Worm (Caenorhabditis elegans) whole organism, L1 larva: Measurements from ENCODE around the gene msp-38.

Experiments used
- Y116A8C.19 ChIP-seq: sonication (generic microtip); optimal IDR thresholded peaks from 2 replicates; lab custom pipeline; 2016; ENCODE audit warnings: missing compliant biosample characterization, missing genetic modification characterization, borderline replicate concordance
- aha-1 ChIP-seq: fragments of 150-350 bp; optimal IDR thresholded peaks from 2 replicates; lab custom pipeline; 2014; ENCODE audit warnings: missing biosample characterization, missing genetic modification characterization
- alr-1 ChIP-seq: fragments of 200-800 bp; sonication (Bioruptor generic); optimal IDR thresholded peaks from 2 replicates; lab custom pipeline; 2018; ENCODE audit warnings: borderline replicate concordance, mild to moderate bottlenecking, missing genetic modification characterization, missing compliant biosample characterization
- aly-2 ChIP-seq: fragments of 150-350 bp; optimal IDR thresholded peaks from 2 replicates; lab custom pipeline; 2014; ENCODE audit warnings: missing biosample characterization, missing genetic modification characterization
- ama-1 ChIP-seq: fragments of 150-350 bp; optimal IDR thresholded peaks from 2 replicates; lab custom pipeline; 2014
- blmp-1 ChIP-seq: fragments of 150-350 bp; optimal IDR thresholded peaks from 2 replicates; lab custom pipeline; 2014; ENCODE audit warnings: missing biosample characterization, missing genetic modification characterization
- ceh-63 ChIP-seq: fragments of 200-800 bp; sonication (Bioruptor generic); optimal IDR thresholded peaks from 2 replicates; lab custom pipeline; 2018; ENCODE audit warnings: mild to moderate bottlenecking, missing genetic modification characterization, missing compliant biosample characterization
- ceh-82 ChIP-seq, 3 experiments: fragments of 150-350 bp in 1 of 3; sonication (generic microtip) in 2 of 3; optimal IDR thresholded peaks; 2 replicates each; lab custom pipeline; 2014 to 2017; ENCODE audit warnings: missing biosample characterization in 3 of 3, missing genetic modification characterization in 3 of 3
- ceh-90 ChIP-seq: sonication (generic microtip); optimal IDR thresholded peaks from 2 replicates; lab custom pipeline; 2016; ENCODE audit warnings: missing genetic modification characterization, missing compliant biosample characterization
- ces-1 ChIP-seq: fragments of 150-350 bp; optimal IDR thresholded peaks from 2 replicates; lab custom pipeline; 2014; ENCODE audit warnings: missing biosample characterization, missing genetic modification reagents, missing genetic modification characterization
- dsc-1 ChIP-seq: sonication (generic microtip); optimal IDR thresholded peaks from 2 replicates; lab custom pipeline; 2016; ENCODE audit warnings: mild to moderate bottlenecking, missing genetic modification characterization, missing compliant biosample characterization
- efl-1 ChIP-seq, 4 experiments: fragments of 150-350 bp; optimal IDR thresholded peaks in 3 of 4; peaks in 1 of 4; 1 replicate in 1 of 4; 2 replicates in 3 of 4; lab custom pipeline; 2014; ENCODE audit warnings: missing biosample characterization in 2 of 4, missing genetic modification characterization in 2 of 4, missing genetic modification reagents in 2 of 4
- efl-3 ChIP-seq: fragments of 200-800 bp; sonication (Bioruptor generic); optimal IDR thresholded peaks from 2 replicates; lab custom pipeline; 2018; ENCODE audit warnings: mild to moderate bottlenecking, missing genetic modification characterization, missing compliant biosample characterization
- egl-13 ChIP-seq: sonication (generic microtip); optimal IDR thresholded peaks from 2 replicates; lab custom pipeline; 2016; ENCODE audit warnings: missing genotype, missing genetic modification reagents, missing genetic modification characterization, missing compliant biosample characterization
- elt-2 ChIP-seq: sonication (generic microtip); optimal IDR thresholded peaks from 2 replicates; lab custom pipeline; 2016; ENCODE audit warnings: missing genetic modification characterization, mild to moderate bottlenecking, inconsistent platforms, missing compliant biosample characterization, missing genetic modification reagents
- elt-3 ChIP-seq, 6 experiments: fragments of 150-350 bp in 1 of 6; sonication (generic microtip); optimal IDR thresholded peaks; 2 replicates each; lab custom pipeline; 2017 to 2018; ENCODE audit warnings: missing biosample characterization in 6 of 6, missing genetic modification characterization in 6 of 6, inconsistent platforms in 1 of 6
- fkh-4 ChIP-seq: sonication (generic microtip); optimal IDR thresholded peaks from 2 replicates; lab custom pipeline; 2016; ENCODE audit warnings: missing compliant biosample characterization, missing genetic modification characterization, borderline replicate concordance
- fkh-8 ChIP-seq: sonication (generic microtip); optimal IDR thresholded peaks from 2 replicates; lab custom pipeline; 2016; ENCODE audit warnings: mild to moderate bottlenecking, missing genetic modification characterization, missing compliant biosample characterization
- fos-1 ChIP-seq: fragments of 150-350 bp; optimal IDR thresholded peaks from 2 replicates; lab custom pipeline; 2014; ENCODE audit warnings: missing biosample characterization, missing genetic modification characterization
- grh-1 ChIP-seq: fragments of 200-800 bp; sonication (Bioruptor generic); IDR thresholded peaks from 2 replicates; pipeline ENCODE4 v1.3.6; 2022; ENCODE audit warnings: missing genetic modification reagents, missing genetic modification characterization, missing compliant biosample characterization
- hlh-17 ChIP-seq: fragments of 200-800 bp; sonication (Bioruptor generic); optimal IDR thresholded peaks from 2 replicates; lab custom pipeline; 2018; ENCODE audit warnings: missing genetic modification characterization, mild to moderate bottlenecking, missing compliant biosample characterization, moderate library complexity, borderline replicate concordance
- irx-1 ChIP-seq: sonication (generic microtip); optimal IDR thresholded peaks from 2 replicates; lab custom pipeline; 2016; ENCODE audit warnings: missing genetic modification characterization, missing compliant biosample characterization
- lin-13 ChIP-seq: fragments of 150-350 bp; optimal IDR thresholded peaks from 2 replicates; lab custom pipeline; 2014; ENCODE audit warnings: missing biosample characterization, missing genetic modification reagents, missing genetic modification characterization
- lin-14 ChIP-seq: fragments of 200-800 bp; sonication (Bioruptor generic); optimal IDR thresholded peaks from 2 replicates; lab custom pipeline; 2018; ENCODE audit warnings: mild to moderate bottlenecking, missing genetic modification characterization, moderate library complexity, missing compliant biosample characterization
- lin-35 ChIP-seq, 2 experiments: fragments of 150-350 bp; optimal IDR thresholded peaks; 2 replicates each; lab custom pipeline; 2014; ENCODE audit warnings: missing biosample characterization in 2 of 2, missing genetic modification characterization in 2 of 2, missing genetic modification reagents in 2 of 2
- lin-39 ChIP-seq: fragments of 150-350 bp; optimal IDR thresholded peaks from 2 replicates; lab custom pipeline; 2014; ENCODE audit warnings: missing biosample characterization, missing genetic modification reagents, missing genetic modification characterization
- lir-3 ChIP-seq: sonication (generic microtip); optimal IDR thresholded peaks from 2 replicates; lab custom pipeline; 2016; ENCODE audit warnings: mild to moderate bottlenecking, missing genetic modification characterization, moderate library complexity, missing compliant biosample characterization; ENCODE audit not compliant: poor library complexity
- lsy-2 ChIP-seq, 2 experiments: fragments of 150-350 bp; optimal IDR thresholded peaks; 2 replicates each; lab custom pipeline; 2014; ENCODE audit warnings: missing biosample characterization in 2 of 2, missing genetic modification characterization in 2 of 2
- mab-9 ChIP-seq: fragments of 200-800 bp; sonication (Bioruptor generic); IDR thresholded peaks from 2 replicates; pipeline ENCODE4 v1.3.6; 2022; ENCODE audit warnings: missing genetic modification reagents, missing genetic modification characterization, missing compliant biosample characterization
- mep-1 ChIP-seq: fragments of 150-350 bp; optimal IDR thresholded peaks from 2 replicates; lab custom pipeline; 2014; ENCODE audit warnings: missing biosample characterization, missing genetic modification characterization
- nhr-19 ChIP-seq: fragments of 200-800 bp; sonication (Bioruptor generic); conservative IDR thresholded peaks from 2 replicates; pipeline ENCODE4 v1.3.6; 2022; ENCODE audit warnings: missing genetic modification characterization, missing compliant biosample characterization
- nhr-76 ChIP-seq: sonication (generic microtip); optimal IDR thresholded peaks from 2 replicates; lab custom pipeline; 2017; ENCODE audit warnings: missing biosample characterization, missing genetic modification characterization
- nhr-77 ChIP-seq: fragments of 150-350 bp; optimal IDR thresholded peaks from 2 replicates; lab custom pipeline; 2014; ENCODE audit warnings: missing biosample characterization, missing genetic modification characterization
- pax-3 ChIP-seq: fragments of 200-800 bp; sonication (Bioruptor generic); optimal IDR thresholded peaks from 2 replicates; lab custom pipeline; 2018; ENCODE audit warnings: mild to moderate bottlenecking, missing genetic modification characterization, moderate library complexity, missing compliant biosample characterization
- pqm-1 ChIP-seq: sonication (generic microtip); optimal IDR thresholded peaks from 3 replicates; lab custom pipeline; 2017; ENCODE audit warnings: missing biosample characterization, missing genetic modification characterization
- skn-1 ChIP-seq: fragments of 150-350 bp; optimal IDR thresholded peaks from 2 replicates; lab custom pipeline; 2014; ENCODE audit warnings: missing biosample characterization, missing genetic modification characterization
- snu-23 ChIP-seq: sonication (generic microtip); optimal IDR thresholded peaks from 2 replicates; lab custom pipeline; 2016; ENCODE audit warnings: missing genetic modification characterization, missing compliant biosample characterization
- sox-4 ChIP-seq: sonication (generic microtip); optimal IDR thresholded peaks from 2 replicates; lab custom pipeline; 2016; ENCODE audit warnings: missing genetic modification characterization, missing compliant biosample characterization
- unc-130 ChIP-seq: fragments of 150-350 bp; optimal IDR thresholded peaks from 2 replicates; lab custom pipeline; 2017; ENCODE audit warnings: missing biosample characterization, missing genetic modification characterization, inconsistent platforms
- unc-30 ChIP-seq: sonication (generic microtip); optimal IDR thresholded peaks from 2 replicates; lab custom pipeline; 2017; ENCODE audit warnings: missing biosample characterization, missing genetic modification characterization
- unc-62 ChIP-seq: fragments of 150-350 bp; optimal IDR thresholded peaks from 2 replicates; lab custom pipeline; 2014; ENCODE audit warnings: missing biosample characterization, missing genetic modification reagents, missing genetic modification characterization
- unc-98 ChIP-seq: fragments of 200-800 bp; sonication (Bioruptor generic); IDR thresholded peaks from 2 replicates; pipeline ENCODE4 v1.3.6; 2022; ENCODE audit warnings: missing genetic modification characterization, missing compliant biosample characterization
- xbp-1 ChIP-seq: sonication (generic microtip); optimal IDR thresholded peaks from 2 replicates; lab custom pipeline; 2016; ENCODE audit warnings: missing genetic modification characterization, missing compliant biosample characterization
- ztf-11 ChIP-seq, 2 experiments: sonication (generic microtip); optimal IDR thresholded peaks; 2 replicates each; lab custom pipeline; 2016 to 2017; ENCODE audit warnings: missing genetic modification characterization in 2 of 2, missing biosample characterization in 1 of 2, missing compliant biosample characterization in 1 of 2

msp-38 gene

ce11 chrIV:10141930-10142505, 1.5 kb downstream of the msp-38 start, which contains the start of the genes gst-2, gst-4 and dhs-12:
TSS of gene gst-2 (minus strand) at chrIV:10142061.
TSS of gene gst-4 (plus strand) at chrIV:10142225.
TSS of gene dhs-12 (plus strand) at chrIV:10142455.
- TF ChIP-seq fkh-8 (tag; lab: Kevin White, UChicago) (no peak), unc-62 (GFP tag; lab: Kevin White, UChicago) (no peak), grh-1 (no peak), nhr-19 (GFP tag; lab: Robert Waterston, UW) (0 out of 2 replicates have a peak, but pooled peaks have one; percentile 15), elt-2 (tag; lab: Kevin White, UChicago) (peak; percentile 8), ceh-63 (GFP tag; lab: Kevin White, UChicago) (no peak), lir-3 (tag; lab: Kevin White, UChicago) (no peak), egl-13 (tag; lab: Kevin White, UChicago) (no peak), skn-1 (tag; lab: Kevin White, UChicago) (peak; percentile 83), snu-23 (no peak)
- TF ChIP-seq, all 84 proteins: peak for 3

ce11 chrIV:10140143-10140542, 3.4 kb downstream of the msp-38 start, which contains the start of gene gst-3:
TSS of gene gst-3 (minus strand) at chrIV:10140243.
- no peak for TF ChIP-seq ceh-90 (tag; lab: Kevin White, UChicago)
- TF ChIP-seq lin-35 (GFP tag; optimal IDR thresholded peaks at IDR 0.05; lab: Kevin White, UChicago) = no peak
- TF ChIP-seq nhr-19 (GFP tag; lab: Robert Waterston, UW) = no peak
- no peak for TF ChIP-seq fkh-4 (tag; lab: Kevin White, UChicago)
- no peak for TF ChIP-seq grh-1
- no peak for TF ChIP-seq alr-1 (tag; lab: Kevin White, UChicago)
- TF ChIP-seq aha-1 = no peak
- TF ChIP-seq nhr-77 (tag; lab: Kevin White, UChicago) = no peak
- TF ChIP-seq lin-39 (tag; lab: Kevin White, UChicago) = no peak
- TF ChIP-seq mep-1 (tag; lab: Kevin White, UChicago) = no peak
- TF ChIP-seq unc-130 (tag; lab: Kevin White, UChicago) = no peak
- TF ChIP-seq unc-30 = no peak
- no peak for TF ChIP-seq egl-13 (tag; lab: Kevin White, UChicago)
- TF ChIP-seq pax-3 (tag; lab: Kevin White, UChicago) = no peak

- TF ChIP-seq lin-14 (GFP tag; lab: Kevin White, UChicago) = no peak
- no peak for TF ChIP-seq fkh-4 (tag; lab: Kevin White, UChicago)
- no peak for TF ChIP-seq lsy-2 (tag; optimal IDR thresholded peaks at IDR 0.05; lab: Kevin White, UChicago)
- TF ChIP-seq nhr-76 (tag; lab: Kevin White, UChicago) = no peak
- no peak for TF ChIP-seq ces-1
- no peak for TF ChIP-seq mab-9 (GFP tag; lab: Robert Waterston, UW)
- no peak for TF ChIP-seq aly-2 (tag; lab: Kevin White, UChicago)
- no peak for TF ChIP-seq efl-3 (GFP tag; lab: Kevin White, UChicago)
- TF ChIP-seq sox-4 (tag; lab: Kevin White, UChicago) = no peak
- TF ChIP-seq Y116A8C.19 (tag; lab: Kevin White, UChicago) = no peak
- no peak for TF ChIP-seq pqm-1
- no peak for TF ChIP-seq egl-13 (tag; lab: Kevin White, UChicago)
Observed at ce11 chrIV:10137804-10138203, 5.7 kb downstream of the msp-38 start, which contains the start of gene K08F4.12. TSS of gene K08F4.12 (plus strand) at chrIV:10138104.

- TF ChIP-seq efl-1 (optimal IDR thresholded peaks at IDR 0.05; lab: Kevin White, UChicago) (no peak), efl-1 (GFP tag; optimal IDR thresholded peaks at IDR 0.05 in 1 of 2; lab: Kevin White, UChicago) (no peak), nhr-77 (tag; lab: Kevin White, UChicago) (no peak), unc-62 (GFP tag; lab: Kevin White, UChicago) (no peak), fkh-8 (tag; lab: Kevin White, UChicago) (no peak), alr-1 (tag; lab: Kevin White, UChicago) (no peak), fos-1 (tag; lab: Kevin White, UChicago) (no peak), ceh-63 (GFP tag; lab: Kevin White, UChicago) (no peak), lin-35 (GFP tag; optimal IDR thresholded peaks at IDR 0.05; lab: Kevin White, UChicago) (no peak), hlh-17 (GFP tag; lab: Kevin White, UChicago) (no peak), xbp-1 (tag; lab: Kevin White, UChicago) (no peak), lin-13 (GFP tag; lab: Kevin White, UChicago) (no peak), dsc-1 (tag; lab: Kevin White, UChicago) (no peak), unc-98 (no peak), irx-1 (tag; lab: Kevin White, UChicago) (no peak), elt-3 (tag; optimal IDR thresholded peaks at IDR 0.05; lab: Kevin White, UChicago) (no peak), ztf-11 (tag; optimal IDR thresholded peaks at IDR 0.05; lab: Kevin White, UChicago) (no peak), ama-1 (lab: Kevin White, UChicago) (no peak), egl-13 (tag; lab: Kevin White, UChicago) (no peak), blmp-1 (no peak), ceh-82 (tag; optimal IDR thresholded peaks at IDR 0.05; lab: Kevin White, UChicago) (no peak)
Observed at ce11 chrIV:10135817-10136216, 7.7 kb downstream of the msp-38 start, which contains the start of gene K08F4.5. TSS of gene K08F4.5 (minus strand) at chrIV:10135917.
